Worm (Caenorhabditis elegans) whole organism, late embryonic: ENCODE results near the gene ZK1098.3.

ENCODE experiments used
- F13H6.1 ChIP-seq: sonication (generic microtip); optimal IDR thresholded peaks from 2 replicates; lab custom pipeline; 2016; ENCODE audit warnings: missing genetic modification characterization, missing compliant biosample characterization
- che-1 ChIP-seq: sonication (generic microtip); optimal IDR thresholded peaks from 2 replicates; lab custom pipeline; 2016; ENCODE audit warnings: mild to moderate bottlenecking, missing genetic modification characterization, missing compliant biosample characterization
- dmd-4 ChIP-seq: sonication (generic microtip); optimal IDR thresholded peaks from 2 replicates; lab custom pipeline; 2016; ENCODE audit warnings: borderline replicate concordance, missing genetic modification characterization, missing compliant biosample characterization
- elt-2 ChIP-seq: sonication (generic microtip); optimal IDR thresholded peaks from 2 replicates; lab custom pipeline; 2016; ENCODE audit warnings: missing genetic modification reagents, missing genetic modification characterization, missing compliant biosample characterization
- madf-2 ChIP-seq: sonication (generic microtip); optimal IDR thresholded peaks from 2 replicates; lab custom pipeline; 2017; ENCODE audit warnings: missing genetic modification characterization, missing compliant biosample characterization
- nhr-11 ChIP-seq: fragments of 150-350 bp; optimal IDR thresholded peaks from 2 replicates; lab custom pipeline; 2014; ENCODE audit warnings: missing biosample characterization, missing genetic modification characterization
- pag-3 ChIP-seq: sonication (generic microtip); optimal IDR thresholded peaks from 2 replicates; lab custom pipeline; 2016; ENCODE audit warnings: missing compliant biosample characterization, missing genetic modification characterization, borderline replicate concordance
- pqm-1 ChIP-seq: sonication (generic microtip); optimal IDR thresholded peaks from 2 replicates; lab custom pipeline; 2016; ENCODE audit warnings: missing genetic modification characterization, missing compliant biosample characterization
- rnt-1 ChIP-seq: sonication (generic microtip); optimal IDR thresholded peaks from 2 replicates; lab custom pipeline; 2016; ENCODE audit warnings: missing genetic modification characterization, missing compliant biosample characterization
- sox-2 ChIP-seq: fragments of 200-800 bp; sonication (Bioruptor generic); IDR thresholded peaks from 2 replicates; pipeline ENCODE4 v1.3.6; 2022; ENCODE audit warnings: missing genetic modification reagents, missing genetic modification characterization, missing compliant biosample characterization
- syd-9 ChIP-seq: sonication (generic microtip); optimal IDR thresholded peaks from 2 replicates; lab custom pipeline; 2016; ENCODE audit warnings: mild to moderate bottlenecking, missing genetic modification characterization, moderate library complexity, missing compliant biosample characterization
- tbx-7 ChIP-seq: sonication (generic microtip); optimal IDR thresholded peaks from 2 replicates; lab custom pipeline; 2016; ENCODE audit warnings: missing genotype, missing genetic modification characterization, missing compliant biosample characterization

- TF ChIP-seq sox-2 (GFP tag; lab: Robert Waterston, UW) (no peak), madf-2 (tag; lab: Kevin White, UChicago) (no peak), che-1 (tag; lab: Kevin White, UChicago) (no peak), nhr-11 (tag; lab: Kevin White, UChicago) (no peak), tbx-7 (tag; lab: Kevin White, UChicago) (no peak), dmd-4 (tag; lab: Kevin White, UChicago) (no peak), pag-3 (tag; lab: Kevin White, UChicago) (no peak), syd-9 (tag; lab: Kevin White, UChicago) (no peak), pqm-1 (tag; lab: Kevin White, UChicago) (no peak), elt-2 (tag; lab: Kevin White, UChicago) (no peak), F13H6.1 (no peak), rnt-1 (tag; lab: Kevin White, UChicago) (no peak)
Observed at ce11 chrIII:9580039-9580891, 41.8 kb upstream of the ZK1098.3 start, which contains the start of gene ced-7.
